Worm (Caenorhabditis elegans) whole organism, L3 larva: ENCODE measurements around the gene elt-6.

ENCODE experiments used
- R02D3.7 ChIP-seq: fragments of 150-350 bp; optimal IDR thresholded peaks from 2 replicates; lab custom pipeline; 2014; ENCODE audit warnings: missing biosample characterization, missing genetic modification characterization
- aly-2 ChIP-seq: fragments of 150-350 bp; optimal IDR thresholded peaks from 2 replicates; lab custom pipeline; 2014; ENCODE audit warnings: missing biosample characterization, missing genetic modification characterization
- ama-1 ChIP-seq: fragments of 150-350 bp; optimal IDR thresholded peaks from 2 replicates; lab custom pipeline; 2018
- ceh-28 ChIP-seq: fragments of 150-350 bp; optimal IDR thresholded peaks from 2 replicates; lab custom pipeline; 2014; ENCODE audit warnings: missing biosample characterization, missing genetic modification reagents, missing genetic modification characterization
- ceh-82 ChIP-seq: fragments of 150-350 bp; optimal IDR thresholded peaks from 2 replicates; lab custom pipeline; 2014; ENCODE audit warnings: missing biosample characterization, missing genetic modification characterization
- ceh-9 ChIP-seq: sonication (generic microtip); optimal IDR thresholded peaks from 2 replicates; lab custom pipeline; 2018; ENCODE audit warnings: missing biosample characterization, missing genetic modification characterization
- daf-12 ChIP-seq: fragments of 150-350 bp; optimal IDR thresholded peaks from 2 replicates; lab custom pipeline; 2014; ENCODE audit warnings: missing biosample characterization, missing genetic modification reagents, missing genetic modification characterization
- egl-27 ChIP-seq: sonication (generic microtip); optimal IDR thresholded peaks from 4 replicates; lab custom pipeline; 2017; ENCODE audit warnings: missing biosample characterization, missing genetic modification reagents, missing genetic modification characterization
- egl-5 ChIP-seq: fragments of 150-350 bp; optimal IDR thresholded peaks from 2 replicates; lab custom pipeline; 2017; ENCODE audit warnings: missing biosample characterization, missing genetic modification reagents, missing genetic modification characterization, inconsistent platforms
- elt-1 ChIP-seq: fragments of 150-350 bp; optimal IDR thresholded peaks from 2 replicates; lab custom pipeline; 2014; ENCODE audit warnings: missing biosample characterization, missing genetic modification characterization
- elt-2 ChIP-seq: sonication (generic microtip); optimal IDR thresholded peaks from 2 replicates; lab custom pipeline; 2016; ENCODE audit warnings: missing genetic modification reagents, mild to moderate bottlenecking, missing genetic modification characterization, missing compliant biosample characterization
- eor-1 ChIP-seq, 2 experiments: fragments of 150-350 bp; optimal IDR thresholded peaks; 2 replicates each; lab custom pipeline; 2014 to 2018; ENCODE audit warnings: missing biosample characterization in 2 of 2, missing genetic modification characterization in 2 of 2
- fkh-10 ChIP-seq: sonication (generic microtip); optimal IDR thresholded peaks from 2 replicates; lab custom pipeline; 2017; ENCODE audit warnings: missing biosample characterization, missing genetic modification reagents, missing genetic modification characterization
- hmg-11 ChIP-seq: sonication (generic microtip); optimal IDR thresholded peaks from 2 replicates; lab custom pipeline; 2016; ENCODE audit warnings: missing genetic modification characterization, missing compliant biosample characterization
- jun-1 ChIP-seq: fragments of 150-350 bp; optimal IDR thresholded peaks from 2 replicates; lab custom pipeline; 2014; ENCODE audit warnings: missing biosample characterization, missing genetic modification reagents, missing genetic modification characterization
- lin-15B ChIP-seq: fragments of 150-350 bp; optimal IDR thresholded peaks from 2 replicates; lab custom pipeline; 2014; ENCODE audit warnings: missing biosample characterization, missing genetic modification characterization
- lin-39 ChIP-seq: fragments of 150-350 bp; optimal IDR thresholded peaks from 2 replicates; lab custom pipeline; 2018; ENCODE audit warnings: missing biosample characterization, missing genetic modification reagents, missing genetic modification characterization
- mdl-1 ChIP-seq: fragments of 150-350 bp; optimal IDR thresholded peaks from 2 replicates; lab custom pipeline; 2014; ENCODE audit warnings: missing biosample characterization, missing genetic modification characterization
- mml-1 ChIP-seq: fragments of 150-350 bp; sonication (generic microtip); optimal IDR thresholded peaks from 3 replicates; lab custom pipeline; 2014; ENCODE audit warnings: missing biosample characterization, missing genetic modification characterization
- nfya-1 ChIP-seq: sonication (generic microtip); optimal IDR thresholded peaks from 2 replicates; lab custom pipeline; 2017; ENCODE audit warnings: missing genetic modification characterization, mild to moderate bottlenecking, missing compliant biosample characterization, antibody characterized with exemption, moderate library complexity; ENCODE audit not compliant: insufficient read depth
- nhr-12 ChIP-seq: fragments of 150-350 bp; optimal IDR thresholded peaks from 2 replicates; lab custom pipeline; 2014; ENCODE audit warnings: missing biosample characterization, missing genetic modification characterization
- nhr-23 ChIP-seq: fragments of 150-350 bp; optimal IDR thresholded peaks from 2 replicates; lab custom pipeline; 2014; ENCODE audit warnings: missing biosample characterization, missing genetic modification reagents, missing genetic modification characterization
- nhr-237 ChIP-seq: fragments of 150-350 bp; optimal IDR thresholded peaks from 2 replicates; lab custom pipeline; 2014; ENCODE audit warnings: missing biosample characterization, missing genetic modification characterization
- nhr-25 ChIP-seq: sonication (generic microtip); optimal IDR thresholded peaks from 2 replicates; lab custom pipeline; 2017; ENCODE audit warnings: missing biosample characterization, missing genetic modification characterization
- nhr-28 ChIP-seq: fragments of 150-350 bp; optimal IDR thresholded peaks from 2 replicates; lab custom pipeline; 2014; ENCODE audit warnings: missing biosample characterization, missing genetic modification characterization
- nhr-43 ChIP-seq: sonication (generic microtip); optimal IDR thresholded peaks from 2 replicates; lab custom pipeline; 2016; ENCODE audit warnings: mild to moderate bottlenecking, missing genetic modification characterization, missing compliant biosample characterization; ENCODE audit not compliant: poor library complexity, severe bottlenecking
- nhr-76 ChIP-seq: fragments of 150-350 bp; sonication (generic microtip); optimal IDR thresholded peaks from 5 replicates; lab custom pipeline; 2014; ENCODE audit warnings: missing biosample characterization, missing genetic modification characterization
- nhr-77 ChIP-seq: fragments of 150-350 bp; optimal IDR thresholded peaks from 2 replicates; lab custom pipeline; 2014; ENCODE audit warnings: missing biosample characterization, missing genetic modification characterization
- pha-4 ChIP-seq: fragments of 150-350 bp; optimal IDR thresholded peaks from 2 replicates; lab custom pipeline; 2014; ENCODE audit warnings: missing biosample characterization, missing genetic modification reagents, missing genetic modification characterization
- skn-1 ChIP-seq: fragments of 150-350 bp; optimal IDR thresholded peaks from 2 replicates; lab custom pipeline; 2014; ENCODE audit warnings: missing biosample characterization, missing genetic modification characterization
- tbx-2 ChIP-seq: sonication (generic microtip); optimal IDR thresholded peaks from 2 replicates; lab custom pipeline; 2016; ENCODE audit warnings: mild to moderate bottlenecking, missing genetic modification characterization, missing compliant biosample characterization
- unc-39 ChIP-seq: sonication (generic microtip); optimal IDR thresholded peaks from 4 replicates; lab custom pipeline; 2017; ENCODE audit warnings: missing biosample characterization, missing genetic modification characterization
- unc-62 ChIP-seq: fragments of 150-350 bp; sonication (generic microtip); optimal IDR thresholded peaks from 4 replicates; lab custom pipeline; 2014; ENCODE audit warnings: missing biosample characterization, missing genetic modification reagents, missing genetic modification characterization
- ztf-11 ChIP-seq: fragments of 150-350 bp; optimal IDR thresholded peaks from 2 replicates; lab custom pipeline; 2014; ENCODE audit warnings: missing biosample characterization, missing genetic modification characterization
- ztf-4 ChIP-seq: fragments of 150-350 bp; optimal IDR thresholded peaks from 2 replicates; lab custom pipeline; 2014; ENCODE audit warnings: missing biosample characterization, missing genetic modification characterization

elt-6 gene

DNA sequence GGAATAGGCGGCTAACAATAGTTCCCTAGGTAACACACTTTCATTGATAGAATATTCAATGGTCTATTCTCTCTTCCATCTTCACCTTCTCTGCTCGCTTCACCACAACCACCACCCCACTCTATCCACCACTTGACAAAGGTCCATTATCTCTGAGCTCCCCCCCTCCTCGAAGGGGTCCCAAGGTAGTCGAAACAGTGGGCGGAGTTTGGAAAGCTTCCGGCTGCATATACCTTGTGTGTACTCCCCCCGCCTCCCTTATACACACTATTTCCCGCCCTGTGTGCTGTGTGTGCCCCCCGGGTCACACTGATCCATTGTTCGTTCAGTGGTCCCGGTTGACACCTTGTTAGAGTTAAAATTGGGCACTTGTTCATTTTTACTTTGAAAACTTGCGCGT is 9.3 kb upstream of the elt-6 start:
- TF ChIP-seq ztf-4: no peak
- no peak for TF ChIP-seq lin-39 (tag; lab: Kevin White, UChicago)
- no peak for TF ChIP-seq nhr-76 (tag; lab: Kevin White, UChicago)
- no peak for TF ChIP-seq nhr-237
- TF ChIP-seq eor-1 (tag; optimal IDR thresholded peaks at IDR 0.05; lab: Kevin White, UChicago): no peak
- no peak for TF ChIP-seq pha-4
- TF ChIP-seq unc-62 (GFP tag; lab: Kevin White, UChicago): no peak
- no peak for TF ChIP-seq ama-1
- TF ChIP-seq R02D3.7 (tag; lab: Kevin White, UChicago): no peak
- TF ChIP-seq mml-1: no peak
- TF ChIP-seq egl-27 (tag; lab: Kevin White, UChicago): no peak
- TF ChIP-seq ceh-28 (tag; lab: Kevin White, UChicago): no peak
- no peak for TF ChIP-seq daf-12 (tag; lab: Kevin White, UChicago)
- no peak for TF ChIP-seq ztf-11 (tag; lab: Kevin White, UChicago)
- TF ChIP-seq nfya-1 (tag; lab: Kevin White, UChicago): no peak
- no peak for TF ChIP-seq tbx-2 (tag; lab: Kevin White, UChicago)
- TF ChIP-seq elt-2 (tag; lab: Kevin White, UChicago): no peak
- TF ChIP-seq nhr-25: no peak
- TF ChIP-seq, all 47 proteins: peak for 0

DNA sequence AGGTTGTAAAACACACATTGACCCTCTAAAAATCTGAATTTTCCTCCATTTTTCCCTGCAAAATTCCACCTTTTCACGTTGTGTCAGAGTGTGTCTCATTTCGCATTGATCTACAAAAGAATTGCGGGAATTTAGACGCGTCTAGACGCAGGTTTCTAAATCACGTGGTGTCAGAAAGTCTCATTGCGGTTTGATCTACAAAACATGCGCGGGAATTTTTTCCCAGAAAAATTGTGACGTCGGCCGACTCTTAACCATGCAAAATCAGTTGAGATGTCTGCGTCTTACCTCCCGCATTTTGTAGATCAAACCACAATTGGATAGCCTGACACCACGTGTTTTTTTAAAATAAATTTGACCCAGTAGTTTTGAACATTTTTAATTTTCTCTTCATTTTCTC is 8.9 kb upstream of the elt-6 start:
- TF ChIP-seq nhr-43: no peak
- TF ChIP-seq egl-5: no peak
- no peak for TF ChIP-seq unc-39 (tag; lab: Kevin White, UChicago)
- TF ChIP-seq nhr-23 (tag; lab: Kevin White, UChicago): no peak
- no peak for TF ChIP-seq eor-1 (tag; optimal IDR thresholded peaks at IDR 0.05; lab: Kevin White, UChicago)
- no peak for TF ChIP-seq jun-1 (tag; lab: Kevin White, UChicago)
- TF ChIP-seq nhr-25: no peak
- no peak for TF ChIP-seq aly-2 (tag; lab: Kevin White, UChicago)

DNA sequence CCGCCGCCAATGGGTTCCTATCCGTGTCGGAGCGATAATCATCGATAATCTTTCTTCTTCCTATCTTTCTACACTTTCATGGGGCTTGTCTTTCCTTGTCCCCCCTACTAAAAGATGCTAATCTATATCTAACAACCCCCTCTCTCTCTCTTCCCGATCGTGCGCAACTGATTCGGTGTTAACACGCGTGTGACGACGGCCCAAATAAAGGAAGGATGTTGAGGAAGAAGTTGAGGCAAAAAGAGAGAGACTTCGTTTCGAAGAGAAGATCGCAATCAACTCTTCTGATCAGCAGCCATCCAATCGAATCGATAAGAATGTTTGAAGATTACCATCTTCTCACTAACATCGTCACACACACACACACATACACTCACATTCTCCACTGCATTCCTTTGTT is 6.5 kb upstream of the elt-6 start:
- TF ChIP-seq aly-2 (tag; lab: Kevin White, UChicago) (no peak), elt-1 (tag; lab: Kevin White, UChicago) (peak; percentile 98), nhr-23 (tag; lab: Kevin White, UChicago) (peak; percentile 22)

DNA sequence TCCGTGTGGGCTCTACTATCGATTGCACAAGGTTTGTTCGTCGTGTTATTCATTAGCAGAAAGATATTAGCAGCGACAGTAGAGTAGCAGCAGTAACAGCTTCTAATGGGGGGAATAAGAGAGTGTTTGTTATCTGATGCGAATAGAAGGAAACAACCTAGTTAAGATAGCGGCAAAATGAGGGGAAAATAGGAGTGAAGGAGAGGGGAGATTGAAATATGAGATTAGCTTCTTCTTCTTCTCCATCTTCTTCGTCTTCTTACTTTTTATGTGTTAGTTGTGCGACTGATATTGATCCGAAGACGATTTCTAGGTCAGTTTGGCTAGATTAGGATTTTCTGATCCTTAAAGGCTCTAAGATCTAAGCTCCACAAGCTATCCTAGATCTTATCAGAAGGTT is 2.9 kb upstream of the elt-6 start:
- peak; percentile 35 for TF ChIP-seq nhr-23 (tag; lab: Kevin White, UChicago)
- no peak for TF ChIP-seq egl-5
- TF ChIP-seq elt-1 (tag; lab: Kevin White, UChicago): peak; percentile 93
- no peak for TF ChIP-seq fkh-10 (GFP tag; lab: Kevin White, UChicago)

DNA sequence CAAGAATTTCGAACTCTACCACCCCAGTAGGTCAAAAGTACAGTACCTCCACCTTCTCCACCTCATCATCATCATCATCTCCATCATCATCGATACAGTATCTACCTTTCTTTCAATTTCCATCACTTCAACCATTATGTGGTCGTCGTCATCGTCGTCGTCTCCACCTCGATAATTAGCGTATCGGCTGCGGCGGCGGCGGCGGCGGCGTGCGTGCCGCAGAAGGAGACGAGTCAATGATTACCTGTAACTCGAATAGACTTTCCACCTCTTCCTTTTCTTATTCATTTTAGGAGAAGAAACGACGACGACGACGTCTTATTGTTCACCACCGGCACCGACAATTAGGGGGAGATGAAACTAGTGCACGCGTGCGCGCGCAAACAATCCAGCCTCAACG is 2.2 kb upstream of the elt-6 start:
- TF ChIP-seq hmg-11 (tag; lab: Kevin White, UChicago): no peak
- TF ChIP-seq daf-12 (tag; lab: Kevin White, UChicago): no peak
- TF ChIP-seq fkh-10 (GFP tag; lab: Kevin White, UChicago): no peak
- no peak for TF ChIP-seq unc-39 (tag; lab: Kevin White, UChicago)
- no peak for TF ChIP-seq ztf-4
- no peak for TF ChIP-seq lin-15B (tag; lab: Kevin White, UChicago)

DNA sequence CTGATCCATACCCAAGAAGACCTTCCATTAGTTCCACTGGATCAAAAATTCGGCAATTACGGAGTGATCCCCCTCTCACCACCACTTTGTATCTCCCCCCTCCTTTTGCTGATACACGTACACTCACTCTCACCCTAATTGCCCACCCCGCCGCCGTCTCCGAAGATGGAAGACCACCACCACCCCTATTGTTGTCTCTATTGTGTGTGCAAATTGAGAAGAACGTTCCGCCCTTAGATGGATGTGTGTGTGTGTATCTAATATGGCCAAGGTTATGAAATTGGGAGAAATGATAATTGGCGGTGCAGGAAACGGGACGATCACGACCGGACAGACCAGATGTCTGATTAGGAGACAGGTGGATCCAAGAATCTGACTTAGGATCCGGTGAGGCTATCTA is 1.5 kb upstream of the elt-6 start:
- TF ChIP-seq nhr-12 (tag; lab: Kevin White, UChicago): no peak
- TF ChIP-seq daf-12 (tag; lab: Kevin White, UChicago): no peak
- TF ChIP-seq nhr-77 (tag; lab: Kevin White, UChicago): no peak
- no peak for TF ChIP-seq lin-15B (tag; lab: Kevin White, UChicago)
- no peak for TF ChIP-seq nhr-25
- no peak for TF ChIP-seq ceh-82 (tag; lab: Kevin White, UChicago)
- TF ChIP-seq skn-1 (tag; lab: Kevin White, UChicago): no peak
- no peak for TF ChIP-seq ceh-9
- no peak for TF ChIP-seq elt-2 (tag; lab: Kevin White, UChicago)
- TF ChIP-seq elt-1 (tag; lab: Kevin White, UChicago): no peak
- no peak for TF ChIP-seq ama-1
- no peak for TF ChIP-seq mdl-1 (tag; lab: Kevin White, UChicago)
- TF ChIP-seq nhr-28 (tag; lab: Kevin White, UChicago): no peak
- TF ChIP-seq nhr-237: no peak
- TF ChIP-seq, all 47 proteins: peak for 0
